Fruit fly (Drosophila melanogaster) whole organism, pupa: ENCODE results near the gene Rab35.

Experiments
- CG10348 ChIP-seq: fragments of 200-800 bp; sonication (Bioruptor generic); IDR thresholded peaks from 2 replicates; pipeline ENCODE4 v1.3.6; 2022; ENCODE audit warnings: missing biosample characterization, missing genetic modification characterization
- CG14655 ChIP-seq: fragments of 200-800 bp; sonication (Bioruptor generic); optimal IDR thresholded peaks from 3 replicates; lab custom pipeline; 2017; ENCODE audit warnings: mild to moderate bottlenecking, missing biosample characterization, missing genetic modification reagents, missing genetic modification characterization
- CG15710 ChIP-seq: fragments of 200-800 bp; sonication (Bioruptor generic); optimal IDR thresholded peaks from 2 replicates; lab custom pipeline; 2018; ENCODE audit warnings: missing biosample characterization, mild to moderate bottlenecking, missing genetic modification characterization, moderate library complexity
- CG32121 ChIP-seq: fragments of 200-800 bp; sonication (Bioruptor generic); IDR thresholded peaks from 2 replicates; pipeline ENCODE4 v1.3.6; 2022; ENCODE audit warnings: missing biosample characterization, missing genetic modification characterization
- CG8301 ChIP-seq: fragments of 200-800 bp; sonication (Bioruptor generic); optimal IDR thresholded peaks from 2 replicates; lab custom pipeline; 2018; ENCODE audit warnings: missing biosample characterization, mild to moderate bottlenecking, missing genetic modification characterization
- CG9948 ChIP-seq: fragments of 200-800 bp; sonication (Bioruptor generic); optimal IDR thresholded peaks from 2 replicates; lab custom pipeline; 2018; ENCODE audit warnings: missing biosample characterization, mild to moderate bottlenecking, missing genetic modification characterization, moderate library complexity
- D1 ChIP-seq: fragments of 200-800 bp; sonication (Bioruptor generic); optimal IDR thresholded peaks from 2 replicates; lab custom pipeline; 2018; ENCODE audit warnings: missing biosample characterization, mild to moderate bottlenecking, missing genetic modification characterization, moderate library complexity
- EcR ChIP-seq: fragments of 200-800 bp; sonication (Bioruptor generic); optimal IDR thresholded peaks from 3 replicates; lab custom pipeline; 2019; ENCODE audit warnings: missing biosample characterization, missing genetic modification characterization, mild to moderate bottlenecking, moderate library complexity, missing genetic modification reagents
- Ets98B ChIP-seq: fragments of 200-800 bp; sonication (Bioruptor generic); IDR thresholded peaks from 2 replicates; pipeline ENCODE4 v1.3.6; 2022; ENCODE audit warnings: missing biosample characterization, missing genetic modification characterization
- Snoo ChIP-seq: fragments of 200-800 bp; sonication (Bioruptor generic); optimal IDR thresholded peaks from 3 replicates; lab custom pipeline; 2017; ENCODE audit warnings: missing biosample characterization, mild to moderate bottlenecking, missing genetic modification characterization, inconsistent platforms
- gl ChIP-seq: fragments of 200-800 bp; sonication (Bioruptor generic); optimal IDR thresholded peaks from 2 replicates; lab custom pipeline; 2018; ENCODE audit warnings: missing biosample characterization, mild to moderate bottlenecking, missing genetic modification characterization

dm6 chrX:20129554-20129953, 30.1 kb downstream of the Rab35 start:
- TF ChIP-seq EcR (no peak), CG32121 (GFP tag; lab: Robert Waterston, UW) (no peak), Snoo (tag; lab: Kevin White, UChicago) (no peak), CG14655 (GFP tag; lab: Kevin White, UChicago) (no peak), CG15710 (tag; lab: Kevin White, UChicago) (no peak), CG9948 (tag; lab: Kevin White, UChicago) (no peak), gl (tag; lab: Kevin White, UChicago) (no peak), CG8301 (no peak), Ets98B (peak; percentile 62; the same call in 1 of the 2 replicates), D1 (tag; lab: Kevin White, UChicago) (no peak), CG10348 (GFP tag; lab: Robert Waterston, UW) (no peak)
